Fruit fly (Drosophila melanogaster): ENCODE measurements around the gene Rpt2.

The Rpt2 gene

DNA sequence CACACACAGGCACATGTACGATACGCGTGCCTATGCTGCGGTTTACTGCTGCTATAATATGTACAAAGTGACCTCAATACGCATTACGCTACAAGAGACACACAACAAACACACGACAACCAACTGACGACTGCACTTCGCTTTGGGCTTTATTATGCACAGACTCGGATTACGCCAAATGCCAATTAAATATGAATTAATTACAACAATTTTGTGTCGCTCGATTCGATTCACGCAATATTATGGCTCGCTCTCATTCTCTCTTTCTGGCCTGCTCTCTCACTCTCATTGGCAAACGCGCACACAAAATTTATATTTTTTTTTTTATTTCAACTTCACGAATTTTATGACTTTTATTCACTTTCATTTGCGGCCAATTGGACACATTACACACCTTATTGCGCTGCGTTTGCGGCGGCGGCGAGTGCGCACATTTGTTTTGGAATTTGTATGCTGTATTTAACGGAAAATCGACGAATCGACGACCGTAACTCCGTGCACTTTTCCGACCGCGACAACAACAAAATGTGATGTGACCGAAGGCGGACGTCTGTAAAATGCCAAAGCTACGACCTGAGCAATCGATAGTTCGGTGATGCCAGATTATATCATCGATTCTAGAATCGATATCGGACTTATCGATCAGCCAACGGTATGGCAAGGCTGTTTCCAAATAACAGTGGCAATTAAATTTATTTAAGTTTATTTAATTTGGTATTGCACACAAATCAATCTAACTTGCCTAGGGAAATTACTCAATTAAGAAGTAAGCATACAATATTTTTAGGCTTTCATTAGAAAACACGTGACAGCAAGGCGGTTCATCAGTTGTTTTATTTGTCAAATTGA lies 8.6 kb downstream of the Rpt2 start, which contains the start of the genes sba and CG31141 (continued):
- TF ChIP-seq CG1024 (GFP tag; IDR thresholded peaks at IDR 0.05) (peak; percentile 36; the same call in 1 of the 2 replicates), CG8924 (tag; optimal IDR thresholded peaks at IDR 0.05) (peak; percentile 54), Fer1 (GFP tag; optimal IDR thresholded peaks at IDR 0.05) (peak; percentile 48), Doc3 (GFP tag; IDR thresholded peaks at IDR 0.05; ENCODE audit: partially characterized antibody) (peak; percentile 67), CG2120 (GFP tag; optimal IDR thresholded peaks at IDR 0.05) (peak; percentile 31), Max (GFP tag; optimal IDR thresholded peaks at IDR 0.05) (no peak), CG17361 (GFP tag; IDR thresholded peaks at IDR 0.05) (0 out of 3 replicates have a peak, but pooled peaks have one; percentile 7), CG18764 (GFP tag; optimal IDR thresholded peaks at IDR 0.05) (no peak), CG2202 (tag; optimal IDR thresholded peaks at IDR 0.05) (no peak), Oli (tag; optimal IDR thresholded peaks at IDR 0.05) (peak; percentile 8), fd102C (GFP tag; optimal IDR thresholded peaks at IDR 0.05) (no peak), CG10543 (GFP tag; optimal IDR thresholded peaks at IDR 0.05) (no peak), CG12104 (GFP tag; optimal IDR thresholded peaks at IDR 0.05) (no peak), CG4360 (GFP tag; IDR thresholded peaks at IDR 0.05) (peak; percentile 96), CG7928 (GFP tag; optimal IDR thresholded peaks at IDR 0.05) (no peak), HLH4C (GFP tag; IDR thresholded peaks at IDR 0.05; ENCODE audit: partially characterized antibody) (peak; percentile 84), CG8281 (tag; optimal IDR thresholded peaks at IDR 0.05) (no peak), ci (GFP tag; IDR thresholded peaks at IDR 0.05) (peak; percentile 77; the same call in 2 of the 3 replicates), CG2678 (tag; optimal IDR thresholded peaks at IDR 0.05) (no peak), BtbVII (GFP tag; optimal IDR thresholded peaks at IDR 0.05) (peak; percentile 9), Chrac-16 (GFP tag; optimal IDR thresholded peaks at IDR 0.05) (no peak), zfh1 (GFP tag; IDR thresholded peaks at IDR 0.05) (no peak), BEAF-32 (GFP tag; optimal IDR thresholded peaks at IDR 0.05) (peak; percentile 94), Nf-YA (GFP tag; IDR thresholded peaks at IDR 0.05) (no peak), CG12659 (GFP tag; optimal IDR thresholded peaks at IDR 0.05) (peak; percentile 84), CG3847 (GFP tag; IDR thresholded peaks at IDR 0.05) (peak; percentile 71), Jarid2 (GFP tag; optimal IDR thresholded peaks at IDR 0.05) (peak; percentile 90), Dip3 (GFP tag; optimal IDR thresholded peaks at IDR 0.05) (peak; percentile 9), Mes4 (GFP tag; optimal IDR thresholded peaks at IDR 0.05) (no peak), Oaz (GFP tag; IDR thresholded peaks at IDR 0.05) (no peak), Gug (GFP tag; IDR thresholded peaks at IDR 0.05) (no peak), CG11398 (GFP tag; optimal IDR thresholded peaks at IDR 0.05) (no peak), CG13624 (GFP tag; optimal IDR thresholded peaks at IDR 0.05) (peak; percentile 29), Sry-δ (GFP tag; optimal IDR thresholded peaks at IDR 0.05) (peak; percentile 78), psq (GFP tag; optimal IDR thresholded peaks at IDR 0.05) (no peak), CG1792 (GFP tag; optimal IDR thresholded peaks at IDR 0.05) (no peak), repo (GFP tag; optimal IDR thresholded peaks at IDR 0.05) (peak; percentile 21), da (GFP tag; optimal IDR thresholded peaks at IDR 0.05) (no peak), zen2 (GFP tag; IDR thresholded peaks at IDR 0.05; ENCODE audit: partially characterized antibody) (peak; percentile 86), p53 (GFP tag; optimal IDR thresholded peaks at IDR 0.05) (no peak), CG7987 (GFP tag; optimal IDR thresholded peaks at IDR 0.05) (peak; percentile 19), H15 (GFP tag; IDR thresholded peaks at IDR 0.05) (no peak), Doc2 (GFP tag; IDR thresholded peaks at IDR 0.05) (no peak), Ptx1 (GFP tag; IDR thresholded peaks at IDR 0.05) (no peak), CG12744 (GFP tag; optimal IDR thresholded peaks at IDR 0.05) (no peak), CG15073 (GFP tag; optimal IDR thresholded peaks at IDR 0.05) (no peak), CG9727 (GFP tag; optimal IDR thresholded peaks at IDR 0.05) (no peak), CG12155 (GFP tag; optimal IDR thresholded peaks at IDR 0.05) (no peak), Usf (GFP tag; optimal IDR thresholded peaks at IDR 0.05) (no peak), Vsx1 (GFP tag; optimal IDR thresholded peaks at IDR 0.05) (no peak)

All from whole organism, embryonic.